Worm (Caenorhabditis elegans): ENCODE data around the gene F47B10.5.

DNA sequence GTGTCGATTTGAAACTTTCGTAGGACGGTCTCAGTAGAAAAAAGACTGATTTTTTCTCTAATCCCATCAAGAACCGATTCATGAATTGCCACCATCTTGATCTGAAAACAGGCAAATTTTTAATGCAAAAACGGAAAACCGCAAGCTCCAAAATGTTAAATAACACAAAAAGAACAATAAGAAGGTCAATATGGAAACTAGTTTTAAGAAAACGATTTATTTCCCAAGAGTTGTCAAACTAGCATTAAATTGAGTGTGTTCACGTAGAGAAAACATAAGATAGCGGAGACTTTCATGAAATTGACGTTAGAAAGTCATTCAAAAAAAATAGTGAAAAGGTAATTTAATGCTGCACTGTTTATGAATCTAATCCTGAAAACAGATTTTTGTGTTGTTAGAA is 23.6 kb upstream of the F47B10.5 start, which contains the start of gene F47B10.9:
- TF ChIP-seq mxl-3 (GFP tag; optimal IDR thresholded peaks at IDR 0.05) (no peak), lim-7 (GFP tag; IDR thresholded peaks at IDR 0.05) (no peak), nhr-10 (tag; optimal IDR thresholded peaks at IDR 0.05) (no peak), ama-1 (optimal IDR thresholded peaks at IDR 0.05) (no peak), zip-11 (GFP tag; IDR thresholded peaks at IDR 0.05) (no peak), lin-39 (tag; optimal IDR thresholded peaks at IDR 0.05) (no peak), ceh-82 (tag; optimal IDR thresholded peaks at IDR 0.05) (no peak)

All from whole organism, L4 larva.